Worm (Caenorhabditis elegans) whole organism, L4 larva: ENCODE data around the gene spin-2.

Experiments
- F49E8.2 ChIP-seq: sonication (generic microtip); optimal IDR thresholded peaks from 2 replicates; lab custom pipeline; 2016; ENCODE audit warnings: missing compliant biosample characterization, mild to moderate bottlenecking, missing genetic modification characterization, borderline replicate concordance
- T26A8.4 ChIP-seq: fragments of 200-800 bp; sonication (Bioruptor generic); IDR thresholded peaks from 2 replicates; pipeline ENCODE4 v1.3.6; 2022; ENCODE audit warnings: missing genetic modification characterization, missing compliant biosample characterization
- Y105C5A.15 ChIP-seq: fragments of 200-800 bp; sonication (Bioruptor generic); IDR thresholded peaks from 2 replicates; pipeline ENCODE4 v1.3.6; 2022; ENCODE audit warnings: missing genetic modification characterization, missing compliant biosample characterization
- Y48G9A.11 ChIP-seq: fragments of 200-800 bp; sonication (Bioruptor generic); IDR thresholded peaks from 2 replicates; pipeline ENCODE4 v1.3.6; 2022; ENCODE audit warnings: missing genetic modification reagents, missing genetic modification characterization, missing compliant biosample characterization
- Y5F2A.4 ChIP-seq: fragments of 200-800 bp; sonication (Bioruptor generic); optimal IDR thresholded peaks from 2 replicates; lab custom pipeline; 2018; ENCODE audit warnings: mild to moderate bottlenecking, missing genetic modification characterization, missing compliant biosample characterization
- Y75B8A.6 ChIP-seq: fragments of 200-800 bp; sonication (Bioruptor generic); IDR thresholded peaks from 2 replicates; pipeline ENCODE4 v1.3.6; 2022; ENCODE audit warnings: missing genetic modification reagents, missing genetic modification characterization, missing compliant biosample characterization
- aha-1 ChIP-seq: fragments of 150-350 bp; peaks from one replicate; lab custom pipeline; 2014; ENCODE audit warnings: missing biosample characterization, missing genetic modification characterization
- ama-1 ChIP-seq: fragments of 150-350 bp; optimal IDR thresholded peaks from 2 replicates; lab custom pipeline; 2014; ENCODE audit warnings: inconsistent platforms, mixed read lengths
- ceh-20 ChIP-seq: fragments of 200-800 bp; sonication (Bioruptor generic); IDR thresholded peaks from 2 replicates; pipeline ENCODE4 v1.3.6; 2022; ENCODE audit warnings: missing genetic modification reagents, missing genetic modification characterization, missing compliant biosample characterization
- ceh-28 ChIP-seq: fragments of 150-350 bp; optimal IDR thresholded peaks from 2 replicates; lab custom pipeline; 2014; ENCODE audit warnings: missing biosample characterization, missing genetic modification reagents, missing genetic modification characterization
- ceh-44 ChIP-seq: fragments of 200-800 bp; sonication (Bioruptor generic); IDR thresholded peaks from 2 replicates; pipeline ENCODE4 v1.3.6; 2022; ENCODE audit warnings: missing genetic modification reagents, missing genetic modification characterization, missing compliant biosample characterization
- ceh-82 ChIP-seq: sonication (generic microtip); optimal IDR thresholded peaks from 2 replicates; lab custom pipeline; 2017; ENCODE audit warnings: missing biosample characterization, missing genetic modification characterization
- cey-2 ChIP-seq: sonication (generic microtip); optimal IDR thresholded peaks from 3 replicates; lab custom pipeline; 2017; ENCODE audit warnings: missing genetic modification characterization, mild to moderate bottlenecking, missing compliant biosample characterization, antibody characterized with exemption, borderline replicate concordance; ENCODE audit not compliant: insufficient read depth
- daf-19 ChIP-seq: fragments of 200-800 bp; sonication (Bioruptor generic); conservative IDR thresholded peaks from 2 replicates; pipeline ENCODE4 v1.3.6; 2022; ENCODE audit warnings: missing genetic modification characterization, missing compliant biosample characterization
- dmd-6 ChIP-seq: fragments of 200-800 bp; sonication (Bioruptor generic); IDR thresholded peaks from 2 replicates; pipeline ENCODE4 v1.3.6; 2022; ENCODE audit warnings: missing genetic modification reagents, missing genetic modification characterization, missing compliant biosample characterization
- dmd-8 ChIP-seq: fragments of 200-800 bp; sonication (Bioruptor generic); IDR thresholded peaks from 2 replicates; pipeline ENCODE4 v1.3.6; 2022; ENCODE audit warnings: missing genetic modification characterization, missing compliant biosample characterization
- dve-1 ChIP-seq: sonication (generic microtip); optimal IDR thresholded peaks from 2 replicates; lab custom pipeline; 2017; ENCODE audit warnings: antibody characterized with exemption, mild to moderate bottlenecking, missing genetic modification characterization, missing compliant biosample characterization; ENCODE audit not compliant: insufficient read depth
- fkh-10 ChIP-seq: fragments of 150-350 bp; optimal IDR thresholded peaks from 2 replicates; lab custom pipeline; 2014; ENCODE audit warnings: missing biosample characterization, missing genetic modification reagents, missing genetic modification characterization
- lin-39 ChIP-seq: fragments of 150-350 bp; optimal IDR thresholded peaks from 2 replicates; lab custom pipeline; 2014; ENCODE audit warnings: missing biosample characterization, missing genetic modification reagents, missing genetic modification characterization
- mep-1 ChIP-seq: fragments of 150-350 bp; sonication (generic microtip); optimal IDR thresholded peaks from 3 replicates; lab custom pipeline; 2014; ENCODE audit warnings: missing biosample characterization, missing genetic modification characterization
- mxl-2 ChIP-seq: fragments of 200-800 bp; sonication (Bioruptor generic); conservative IDR thresholded peaks from 2 replicates; pipeline ENCODE4 v1.3.6; 2022; ENCODE audit warnings: missing genetic modification reagents, missing genetic modification characterization, missing compliant biosample characterization
- nhr-102 ChIP-seq: sonication (generic microtip); optimal IDR thresholded peaks from 2 replicates; lab custom pipeline; 2016; ENCODE audit warnings: mild to moderate bottlenecking, missing genetic modification characterization, moderate library complexity, missing compliant biosample characterization
- nhr-111 ChIP-seq: fragments of 200-800 bp; sonication (Bioruptor generic); optimal IDR thresholded peaks from 2 replicates; lab custom pipeline; 2018; ENCODE audit warnings: mild to moderate bottlenecking, missing genetic modification characterization, missing compliant biosample characterization
- nhr-25 ChIP-seq: sonication (generic microtip); optimal IDR thresholded peaks from 2 replicates; lab custom pipeline; 2017; ENCODE audit warnings: missing genetic modification characterization, mild to moderate bottlenecking, missing compliant biosample characterization, antibody characterized with exemption, moderate library complexity, borderline replicate concordance; ENCODE audit not compliant: insufficient read depth
- nhr-41 ChIP-seq: fragments of 200-800 bp; sonication (Bioruptor generic); IDR thresholded peaks from 2 replicates; pipeline ENCODE4 v1.3.6; 2022; ENCODE audit warnings: missing genetic modification reagents, missing genetic modification characterization, missing compliant biosample characterization
- nhr-76 ChIP-seq: fragments of 150-350 bp; optimal IDR thresholded peaks from 2 replicates; lab custom pipeline; 2014; ENCODE audit warnings: missing biosample characterization, missing genetic modification characterization
- pha-4 ChIP-seq, 2 experiments: fragments of 150-350 bp in 1 of 2; fragments of 200-800 bp in 1 of 2; sonication (Bioruptor generic) in 1 of 2; IDR thresholded peaks in 1 of 2; optimal IDR thresholded peaks in 1 of 2; 2 replicates each; pipeline versions ENCODE4 v1.3.6 to Lab custom; 2014 to 2022; ENCODE audit warnings: missing genetic modification characterization in 2 of 2, missing genetic modification reagents in 2 of 2, missing biosample characterization in 1 of 2, missing compliant biosample characterization in 1 of 2
- pqm-1 ChIP-seq: sonication (generic microtip); optimal IDR thresholded peaks from 2 replicates; lab custom pipeline; 2017; ENCODE audit warnings: missing biosample characterization, missing genetic modification characterization
- rbr-2 ChIP-seq: sonication (generic microtip); optimal IDR thresholded peaks from 2 replicates; lab custom pipeline; 2016; ENCODE audit warnings: missing genotype, missing genetic modification characterization, missing compliant biosample characterization
- saeg-2 ChIP-seq: fragments of 200-800 bp; sonication (Bioruptor generic); IDR thresholded peaks from 2 replicates; pipeline ENCODE4 v1.3.6; 2022; ENCODE audit warnings: missing genetic modification reagents, missing genetic modification characterization, missing compliant biosample characterization
- snpc-1.2 ChIP-seq: fragments of 200-800 bp; sonication (Bioruptor generic); IDR thresholded peaks from 2 replicates; pipeline ENCODE4 v1.3.6; 2022; ENCODE audit warnings: missing genetic modification reagents, missing genetic modification characterization, missing compliant biosample characterization
- tra-1 ChIP-seq: fragments of 200-800 bp; sonication (Bioruptor generic); IDR thresholded peaks from 2 replicates; pipeline ENCODE4 v1.3.6; 2022; ENCODE audit warnings: missing genetic modification reagents, missing genetic modification characterization, missing compliant biosample characterization
- unc-62 ChIP-seq, 3 experiments: fragments of 150-350 bp in 1 of 3; sonication (generic microtip); optimal IDR thresholded peaks in 2 of 3; peaks in 1 of 3; 1 replicate in 1 of 3; 2 replicates in 2 of 3; lab custom pipeline; 2014 to 2017; ENCODE audit warnings: missing biosample characterization in 3 of 3, missing genetic modification characterization in 3 of 3, missing genetic modification reagents in 3 of 3, missing genotype in 1 of 3
- zfp-3 ChIP-seq: fragments of 200-800 bp; sonication (Bioruptor generic); conservative IDR thresholded peaks from 2 replicates; pipeline ENCODE4 v1.3.6; 2022; ENCODE audit warnings: missing genetic modification reagents, missing genetic modification characterization, missing compliant biosample characterization
- zip-11 ChIP-seq: fragments of 200-800 bp; sonication (Bioruptor generic); IDR thresholded peaks from 2 replicates; pipeline ENCODE4 v1.3.6; 2022; ENCODE audit warnings: missing genetic modification characterization, missing compliant biosample characterization
- ztf-11 ChIP-seq: fragments of 150-350 bp; optimal IDR thresholded peaks from 2 replicates; lab custom pipeline; 2014; ENCODE audit warnings: missing biosample characterization, missing genetic modification characterization
- ztf-7 ChIP-seq: fragments of 150-350 bp; optimal IDR thresholded peaks from 2 replicates; lab custom pipeline; 2014; ENCODE audit warnings: missing biosample characterization, missing genetic modification characterization

Gene spin-2

DNA sequence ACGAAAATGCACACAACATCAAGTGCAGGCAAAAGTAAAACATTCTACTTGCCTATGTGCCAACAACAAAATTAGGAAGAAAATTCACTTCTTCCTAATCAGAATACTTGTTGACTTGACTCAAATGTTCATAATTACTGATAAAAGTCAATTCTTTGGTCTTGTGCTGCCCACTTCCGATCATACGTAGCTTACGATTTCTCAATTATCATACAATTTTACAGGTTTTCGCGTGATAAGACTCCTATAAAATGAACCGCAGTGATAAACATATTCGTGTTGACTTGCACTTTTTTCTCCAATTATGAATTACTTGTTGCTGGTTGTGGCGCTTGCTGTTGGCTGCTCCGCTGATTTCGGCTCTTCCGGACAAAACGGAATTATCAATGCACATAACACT, 29.4 kb upstream of the spin-2 start, which contains the start of gene scl-2 (continued):
- no peak for TF ChIP-seq cey-2 (tag; lab: Kevin White, UChicago)
- no peak for TF ChIP-seq tra-1 (GFP tag; lab: Robert Waterston, UW)
- no peak for TF ChIP-seq nhr-102 (tag; lab: Kevin White, UChicago)
- TF ChIP-seq unc-62 (GFP tag; optimal IDR thresholded peaks at IDR 0.05 in 1 of 2; lab: Kevin White, UChicago), result no peak
- no peak for TF ChIP-seq unc-62 (tag; optimal IDR thresholded peaks at IDR 0.05; lab: Kevin White, UChicago)
- TF ChIP-seq nhr-25 (tag; lab: Kevin White, UChicago), result no peak
- no peak for TF ChIP-seq F49E8.2
- no peak for TF ChIP-seq Y105C5A.15 (GFP tag; lab: Robert Waterston, UW)
- TF ChIP-seq dve-1 (tag; lab: Kevin White, UChicago), result peak; percentile 88
- TF ChIP-seq pha-4 (GFP tag; IDR thresholded peaks at IDR 0.05; lab: Robert Waterston, UW), result no peak
- TF ChIP-seq pha-4 (tag; optimal IDR thresholded peaks at IDR 0.05; lab: Kevin White, UChicago), result no peak
- TF ChIP-seq rbr-2 (tag; lab: Kevin White, UChicago), result no peak
- peak; percentile 92 for TF ChIP-seq dmd-6
- no peak for TF ChIP-seq mxl-2 (GFP tag; lab: Robert Waterston, UW)
- TF ChIP-seq ztf-7 (tag; lab: Kevin White, UChicago), result no peak
- TF ChIP-seq T26A8.4 (GFP tag; lab: Robert Waterston, UW), result no peak
- TF ChIP-seq fkh-10 (GFP tag; lab: Kevin White, UChicago), result no peak
- TF ChIP-seq zfp-3 (GFP tag; lab: Robert Waterston, UW), result no peak
- TF ChIP-seq Y75B8A.6 (GFP tag; lab: Robert Waterston, UW), result no peak
- TF ChIP-seq ceh-82, result no peak
- peak; percentile 50 for TF ChIP-seq ama-1 (lab: Kevin White, UChicago)
- TF ChIP-seq nhr-76 (tag; lab: Kevin White, UChicago), result no peak
- no peak for TF ChIP-seq ceh-20 (GFP tag; lab: Robert Waterston, UW)
- TF ChIP-seq Y5F2A.4, result no peak
- TF ChIP-seq ztf-11 (tag; lab: Kevin White, UChicago), result no peak
- TF ChIP-seq saeg-2 (GFP tag; lab: Robert Waterston, UW), result no peak

DNA sequence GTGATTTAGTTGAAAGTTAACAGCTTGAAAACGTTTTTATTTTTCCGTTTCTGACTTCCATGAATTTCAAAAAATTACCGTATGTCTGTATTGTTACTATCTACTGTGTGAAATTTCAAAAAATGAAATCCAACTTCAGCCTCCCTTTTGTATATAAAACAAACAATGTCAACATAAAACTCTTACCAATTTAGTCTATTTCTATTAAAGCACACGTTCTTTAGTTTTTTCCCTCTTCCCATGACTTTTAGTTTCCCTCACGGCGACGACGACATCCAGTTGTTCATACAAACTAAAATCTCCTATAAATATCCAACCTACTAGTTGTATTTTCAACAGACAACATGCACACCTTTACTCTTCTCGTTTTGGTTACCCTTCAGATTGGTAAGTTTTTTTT, 27.5 kb upstream of the spin-2 start, which contains the start of gene scl-3:
TSS of gene scl-3 (plus strand) at position 301 of the 400 bp plus-strand sequence.
- no peak for TF ChIP-seq nhr-76 (tag; lab: Kevin White, UChicago)
- no peak for TF ChIP-seq nhr-41 (GFP tag; lab: Robert Waterston, UW)
- TF ChIP-seq aha-1 (tag; lab: Kevin White, UChicago), result peak; percentile 20

DNA sequence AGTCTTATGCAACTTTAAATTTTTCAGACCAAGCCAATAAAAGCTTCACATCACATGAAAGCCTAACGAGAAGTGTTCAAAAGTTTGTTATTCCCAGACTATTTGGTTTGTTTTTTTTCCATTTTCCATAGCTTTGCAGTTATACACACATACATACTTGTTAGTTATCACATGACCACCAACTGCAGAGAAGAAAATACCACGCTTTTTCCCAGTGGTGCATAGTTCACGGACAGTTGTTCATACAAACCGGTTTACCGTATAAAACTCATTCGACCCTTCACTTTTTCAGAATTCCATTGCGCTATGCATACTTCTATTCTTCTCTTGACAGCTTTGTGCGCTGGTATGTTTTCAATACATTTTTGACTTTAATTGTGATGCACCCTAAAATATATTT, 23.1 kb upstream of the spin-2 start, which contains the start of gene scl-5:
TSS of gene scl-5 (plus strand) at position 301 of the 400 bp plus-strand sequence.
- TF ChIP-seq dve-1 (tag; lab: Kevin White, UChicago) (no peak), nhr-111 (GFP tag; lab: Kevin White, UChicago) (no peak), ceh-44 (GFP tag; lab: Robert Waterston, UW) (no peak), Y5F2A.4 (no peak), daf-19 (GFP tag; lab: Robert Waterston, UW) (no peak), lin-39 (tag; lab: Kevin White, UChicago) (no peak), pqm-1 (tag; lab: Kevin White, UChicago) (no peak), dmd-8 (GFP tag; lab: Robert Waterston, UW) (no peak), snpc-1.2 (GFP tag; lab: Robert Waterston, UW) (no peak), zip-11 (GFP tag; lab: Robert Waterston, UW) (no peak), ceh-20 (GFP tag; lab: Robert Waterston, UW) (no peak), ztf-7 (tag; lab: Kevin White, UChicago) (no peak), mep-1 (tag; lab: Kevin White, UChicago) (no peak), ceh-28 (no peak), Y48G9A.11 (GFP tag; lab: Robert Waterston, UW) (no peak)
